Worm (Caenorhabditis elegans): ENCODE results near the gene acl-7.

DNA sequence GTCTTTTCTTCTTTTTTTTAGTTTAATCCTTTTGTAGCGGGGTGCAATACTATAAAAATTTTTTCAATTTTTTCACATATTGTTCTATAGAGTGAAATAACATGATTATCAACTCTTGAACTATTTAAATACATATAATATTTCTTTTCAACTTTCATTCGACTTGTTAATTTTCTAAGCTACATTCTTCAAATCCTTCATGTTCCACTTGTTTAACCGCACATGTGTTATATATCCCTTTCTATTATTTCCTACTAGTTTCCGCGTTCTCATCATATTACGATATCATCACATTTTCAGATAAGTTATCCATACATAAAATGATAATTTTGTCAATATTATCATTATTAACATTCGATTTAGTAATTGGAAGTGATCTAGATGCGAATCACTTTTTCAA lies 39.6 kb upstream of the acl-7 start, which contains the start of gene Y46G5A.29:
- TF ChIP-seq unc-62 (GFP tag; optimal IDR thresholded peaks at IDR 0.05) (no peak), lin-13 (tag; optimal IDR thresholded peaks at IDR 0.05) (no peak), sptf-1 (tag; optimal IDR thresholded peaks at IDR 0.05) (no peak), lsy-2 (tag; optimal IDR thresholded peaks at IDR 0.05) (no peak), ces-1 (GFP tag; optimal IDR thresholded peaks at IDR 0.05) (no peak), elt-1 (tag; optimal IDR thresholded peaks at IDR 0.05; ENCODE audit: borderline replicate concordance, insufficient read depth) (no peak), ceh-39 (tag; optimal IDR thresholded peaks at IDR 0.05) (no peak), unc-39 (tag; optimal IDR thresholded peaks at IDR 0.05) (no peak), elt-3 (tag; optimal IDR thresholded peaks at IDR 0.05) (no peak)

Measured in whole organism, mixed stage, embryonic.